Worm (Caenorhabditis elegans): ENCODE results near the gene E02H1.5.

The E02H1.5 gene

ce11 chrII:9617039-9617901 lies 22.2 kb downstream of the E02H1.5 start, which contains the start of gene hal-3 (continued):
- TF ChIP-seq ztf-11 (tag; optimal IDR thresholded peaks at IDR 0.05), result no peak
- TF ChIP-seq unc-62 (GFP tag; optimal IDR thresholded peaks at IDR 0.05 in 1 of 2), result peak in 1 of 2 experiments; percentile 81
- TF ChIP-seq unc-62 (tag; optimal IDR thresholded peaks at IDR 0.05), result no peak
- no peak for TF ChIP-seq Y75B8A.6 (GFP tag; IDR thresholded peaks at IDR 0.05)
- no peak for TF ChIP-seq mdl-1 (tag; optimal IDR thresholded peaks at IDR 0.05)
- TF ChIP-seq F10B5.3 (tag; optimal IDR thresholded peaks at IDR 0.05), result peak; percentile 25
- peak; percentile 20 for TF ChIP-seq nhr-25 (tag; optimal IDR thresholded peaks at IDR 0.05; ENCODE audit: borderline replicate concordance, insufficient read depth)
- TF ChIP-seq zag-1 (tag; optimal IDR thresholded peaks at IDR 0.05), result no peak
- no peak for TF ChIP-seq nhr-111 (GFP tag; optimal IDR thresholded peaks at IDR 0.05)
- TF ChIP-seq daf-19 (GFP tag; conservative IDR thresholded peaks at IDR 0.05), result no peak
- TF ChIP-seq dve-1 (tag; optimal IDR thresholded peaks at IDR 0.05; ENCODE audit: insufficient read depth), result no peak
- no peak for TF ChIP-seq pqm-1 (tag; optimal IDR thresholded peaks at IDR 0.05)
- TF ChIP-seq aha-1 (tag), result peak; percentile 75
- peak; percentile 42 for TF ChIP-seq pha-4 (GFP tag; IDR thresholded peaks at IDR 0.05)
- TF ChIP-seq pha-4 (tag; optimal IDR thresholded peaks at IDR 0.05), result no peak
- no peak for TF ChIP-seq nhr-6 (tag; optimal IDR thresholded peaks at IDR 0.05)
- TF ChIP-seq dmd-8 (GFP tag; IDR thresholded peaks at IDR 0.05), result 0 out of 2 replicates have a peak, but pooled peaks have one; percentile 14
- TF ChIP-seq egl-27 (tag; optimal IDR thresholded peaks at IDR 0.05), result no peak
- no peak for TF ChIP-seq Y105C5A.15 (GFP tag; IDR thresholded peaks at IDR 0.05)
- TF ChIP-seq duxl-1 (tag; optimal IDR thresholded peaks at IDR 0.05; ENCODE audit: poor library complexity), result peak; percentile 38

ce11 chrII:9617902-9618245 lies 22.9 kb downstream of the E02H1.5 start:
- TF ChIP-seq duxl-1 (tag; optimal IDR thresholded peaks at IDR 0.05; ENCODE audit: poor library complexity), result peak; percentile 10
- TF ChIP-seq lin-39 (tag; optimal IDR thresholded peaks at IDR 0.05), result no peak
- no peak for TF ChIP-seq lin-1 (GFP tag; IDR thresholded peaks at IDR 0.05)
- peak; percentile 76 for TF ChIP-seq aha-1 (tag)
- TF ChIP-seq F49E8.2 (tag; optimal IDR thresholded peaks at IDR 0.05; ENCODE audit: borderline replicate concordance), result no peak
- no peak for TF ChIP-seq tag-97 (GFP tag; IDR thresholded peaks at IDR 0.05)
- TF ChIP-seq fos-1 (tag; optimal IDR thresholded peaks at IDR 0.05), result peak; percentile 27
- peak; percentile 12 for TF ChIP-seq lin-15B (tag; optimal IDR thresholded peaks at IDR 0.05)
- TF ChIP-seq ceh-44 (GFP tag; IDR thresholded peaks at IDR 0.05), result 0 out of 2 replicates have a peak, but pooled peaks have one; percentile 7
- no peak for TF ChIP-seq arid-1 (GFP tag; conservative IDR thresholded peaks at IDR 0.05)
- peak; percentile 19; the same call in 1 of the 2 replicates for TF ChIP-seq dmd-6 (GFP tag; IDR thresholded peaks at IDR 0.05)

- TF ChIP-seq lin-1 (GFP tag; IDR thresholded peaks at IDR 0.05) (no peak), hif-1 (tag; optimal IDR thresholded peaks at IDR 0.05) (no peak), pha-4 (GFP tag; IDR thresholded peaks at IDR 0.05) (no peak), pha-4 (tag; optimal IDR thresholded peaks at IDR 0.05) (no peak), snpc-4 (tag; optimal IDR thresholded peaks at IDR 0.05) (no peak), lim-7 (GFP tag; IDR thresholded peaks at IDR 0.05) (peak; percentile 31; the same call in 1 of the 2 replicates), nhr-42 (GFP tag; IDR thresholded peaks at IDR 0.05) (no peak), Y75B8A.6 (GFP tag; IDR thresholded peaks at IDR 0.05) (0 out of 2 replicates have a peak, but pooled peaks have one; percentile 32)
Observed at ce11 chrII:9618759-9619158, 23.7 kb downstream of the E02H1.5 start.

- TF ChIP-seq nhr-11 (tag; optimal IDR thresholded peaks at IDR 0.05), result peak; percentile 79
- no peak for TF ChIP-seq lim-7 (GFP tag; IDR thresholded peaks at IDR 0.05)
- TF ChIP-seq lin-1 (GFP tag; IDR thresholded peaks at IDR 0.05), result peak; percentile 56; the same call in 1 of the 2 replicates
- TF ChIP-seq dpl-1 (GFP tag; optimal IDR thresholded peaks at IDR 0.05), result peak; percentile 37
- no peak for TF ChIP-seq D1046.2 (GFP tag; IDR thresholded peaks at IDR 0.05)
- no peak for TF ChIP-seq lir-3 (tag; optimal IDR thresholded peaks at IDR 0.05)
- TF ChIP-seq Y5F2A.4 (GFP tag; optimal IDR thresholded peaks at IDR 0.05), result no peak
- TF ChIP-seq unc-130 (GFP tag; optimal IDR thresholded peaks at IDR 0.05), result no peak
- TF ChIP-seq F10B5.3 (tag; optimal IDR thresholded peaks at IDR 0.05), result no peak
- peak; percentile 2 for TF ChIP-seq ama-1 (optimal IDR thresholded peaks at IDR 0.05)
- peak; percentile 36 for TF ChIP-seq lin-38 (GFP tag; IDR thresholded peaks at IDR 0.05)
- TF ChIP-seq ZK337.2 (GFP tag; IDR thresholded peaks at IDR 0.05), result no peak
- TF ChIP-seq nhr-76 (tag; optimal IDR thresholded peaks at IDR 0.05), result no peak
- peak; percentile 46 for TF ChIP-seq hmg-1.1 (GFP tag; IDR thresholded peaks at IDR 0.05)
- TF ChIP-seq ceh-28 (tag; optimal IDR thresholded peaks at IDR 0.05), result peak; percentile 22
- TF ChIP-seq Y105C5A.15 (GFP tag; IDR thresholded peaks at IDR 0.05), result no peak
Observed at ce11 chrII:9619402-9619862, 24.4 kb downstream of the E02H1.5 start.

Data from whole organism, L4 larva.